Fruit fly (Drosophila melanogaster) whole organism, prepupa: ENCODE data around the gene CG46313.

Experiments
- CG15336 ChIP-seq: fragments of 200-800 bp; sonication (Bioruptor generic); IDR thresholded peaks from 2 replicates; pipeline ENCODE4 v1.3.6; 2022; ENCODE audit warnings: missing biosample characterization, missing genetic modification characterization
- Eip93F ChIP-seq: fragments of 200-800 bp; sonication (Bioruptor generic); optimal IDR thresholded peaks from 2 replicates; lab custom pipeline; 2016; ENCODE audit warnings: missing biosample characterization, mild to moderate bottlenecking, missing genetic modification characterization
- Gug ChIP-seq: fragments of 200-800 bp; sonication (Bioruptor generic); IDR thresholded peaks from 2 replicates; pipeline ENCODE4 v1.3.6; 2022; ENCODE audit warnings: missing biosample characterization, missing genetic modification characterization

DNA sequence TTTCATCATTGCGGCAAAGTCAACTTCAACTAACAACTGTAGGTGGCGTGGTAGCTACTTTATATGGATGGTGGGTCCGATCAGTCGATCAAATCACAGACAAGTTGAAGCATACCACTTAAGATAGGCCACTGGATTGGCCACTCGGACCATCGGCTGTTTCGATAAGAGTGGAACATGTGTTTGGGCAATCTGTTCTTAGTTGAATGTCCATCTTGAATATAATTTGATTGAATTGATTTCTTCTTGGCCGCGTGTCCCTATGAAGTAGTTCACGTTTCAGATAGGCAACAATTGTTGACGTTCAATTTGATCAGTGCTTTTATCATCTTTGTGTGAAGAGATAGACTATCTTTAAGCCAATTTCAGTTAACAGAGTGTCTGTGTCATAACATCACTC lies 28.7 kb downstream of the CG46313 start, which contains the start of gene CG6295:
- TF ChIP-seq Gug (GFP tag; lab: Robert Waterston, UW) (no peak), CG15336 (GFP tag; lab: Robert Waterston, UW) (no peak), Eip93F (GFP tag; lab: Kevin White, UChicago) (no peak)
